Worm (Caenorhabditis elegans) whole organism, L4 larva: ENCODE results near the gene W01C8.1.

ENCODE experiments used
- F10B5.3 ChIP-seq: sonication (generic microtip); optimal IDR thresholded peaks from 2 replicates; lab custom pipeline; 2016; ENCODE audit warnings: mild to moderate bottlenecking, missing genetic modification characterization, missing compliant biosample characterization
- T26A8.4 ChIP-seq: fragments of 200-800 bp; sonication (Bioruptor generic); IDR thresholded peaks from 2 replicates; pipeline ENCODE4 v1.3.6; 2022; ENCODE audit warnings: missing genetic modification characterization, missing compliant biosample characterization
- Y48G9A.11 ChIP-seq: fragments of 200-800 bp; sonication (Bioruptor generic); IDR thresholded peaks from 2 replicates; pipeline ENCODE4 v1.3.6; 2022; ENCODE audit warnings: missing genetic modification reagents, missing genetic modification characterization, missing compliant biosample characterization
- ZK337.2 ChIP-seq: fragments of 200-800 bp; sonication (Bioruptor generic); IDR thresholded peaks from 2 replicates; pipeline ENCODE4 v1.3.6; 2022; ENCODE audit warnings: missing genetic modification reagents, missing genetic modification characterization, missing compliant biosample characterization
- ama-1 ChIP-seq: fragments of 150-350 bp; optimal IDR thresholded peaks from 2 replicates; lab custom pipeline; 2014; ENCODE audit warnings: inconsistent platforms, mixed read lengths
- ceh-44 ChIP-seq: fragments of 200-800 bp; sonication (Bioruptor generic); IDR thresholded peaks from 2 replicates; pipeline ENCODE4 v1.3.6; 2022; ENCODE audit warnings: missing genetic modification reagents, missing genetic modification characterization, missing compliant biosample characterization
- ctbp-1 ChIP-seq: fragments of 200-800 bp; sonication (Bioruptor generic); IDR thresholded peaks from 2 replicates; pipeline ENCODE4 v1.3.6; 2022; ENCODE audit warnings: missing genetic modification reagents, missing genetic modification characterization, missing compliant biosample characterization
- daf-12 ChIP-seq: fragments of 150-350 bp; optimal IDR thresholded peaks from 2 replicates; lab custom pipeline; 2014; ENCODE audit warnings: missing biosample characterization, missing genetic modification reagents, missing genetic modification characterization
- daf-16 ChIP-seq, 3 experiments: sonication (generic microtip); optimal IDR thresholded peaks; 2 replicates each; lab custom pipeline; 2016 to 2017; ENCODE audit warnings: missing genetic modification characterization in 3 of 3, missing genetic modification reagents in 3 of 3, mild to moderate bottlenecking in 2 of 3, missing compliant biosample characterization in 2 of 3, missing biosample characterization in 1 of 3, moderate library complexity in 1 of 3
- dmd-6 ChIP-seq: fragments of 200-800 bp; sonication (Bioruptor generic); IDR thresholded peaks from 2 replicates; pipeline ENCODE4 v1.3.6; 2022; ENCODE audit warnings: missing genetic modification reagents, missing genetic modification characterization, missing compliant biosample characterization
- dmd-9 ChIP-seq: fragments of 200-800 bp; sonication (Bioruptor generic); IDR thresholded peaks from 2 replicates; pipeline ENCODE4 v1.3.6; 2022; ENCODE audit warnings: missing genetic modification reagents, missing genetic modification characterization, missing compliant biosample characterization
- dpl-1 ChIP-seq: fragments of 150-350 bp; optimal IDR thresholded peaks from 2 replicates; lab custom pipeline; 2014; ENCODE audit warnings: missing biosample characterization, missing genetic modification reagents, missing genetic modification characterization
- dve-1 ChIP-seq: sonication (generic microtip); optimal IDR thresholded peaks from 2 replicates; lab custom pipeline; 2017; ENCODE audit warnings: antibody characterized with exemption, mild to moderate bottlenecking, missing genetic modification characterization, missing compliant biosample characterization; ENCODE audit not compliant: insufficient read depth
- fkh-10 ChIP-seq: fragments of 150-350 bp; optimal IDR thresholded peaks from 2 replicates; lab custom pipeline; 2014; ENCODE audit warnings: missing biosample characterization, missing genetic modification reagents, missing genetic modification characterization
- hif-1 ChIP-seq, 2 experiments: sonication (generic microtip); optimal IDR thresholded peaks; 2 replicates each; lab custom pipeline; 2016 to 2017; ENCODE audit warnings: missing compliant biosample characterization in 2 of 2, missing genetic modification characterization in 2 of 2, missing genetic modification reagents in 2 of 2, missing genotype in 2 of 2, mild to moderate bottlenecking in 1 of 2
- hlh-11 ChIP-seq: fragments of 200-800 bp; sonication (Bioruptor generic); optimal IDR thresholded peaks from 2 replicates; lab custom pipeline; 2018; ENCODE audit warnings: mild to moderate bottlenecking, missing genetic modification characterization, missing compliant biosample characterization
- hlh-30 ChIP-seq: sonication (generic microtip); optimal IDR thresholded peaks from 2 replicates; lab custom pipeline; 2017; ENCODE audit warnings: antibody characterized with exemption, mild to moderate bottlenecking, missing genetic modification characterization, missing compliant biosample characterization; ENCODE audit not compliant: insufficient read depth
- hmg-1.1 ChIP-seq: fragments of 200-800 bp; sonication (Bioruptor generic); IDR thresholded peaks from 2 replicates; pipeline ENCODE4 v1.3.6; 2022; ENCODE audit warnings: missing genetic modification reagents, missing genetic modification characterization, missing compliant biosample characterization
- jun-1 ChIP-seq: fragments of 150-350 bp; optimal IDR thresholded peaks from 2 replicates; lab custom pipeline; 2014; ENCODE audit warnings: missing biosample characterization, missing genetic modification reagents, missing genetic modification characterization
- lim-7 ChIP-seq: fragments of 200-800 bp; sonication (Bioruptor generic); IDR thresholded peaks from 2 replicates; pipeline ENCODE4 v1.3.6; 2022; ENCODE audit warnings: missing genetic modification characterization, missing compliant biosample characterization
- lin-15B ChIP-seq: fragments of 150-350 bp; sonication (generic microtip); optimal IDR thresholded peaks from 3 replicates; lab custom pipeline; 2014; ENCODE audit warnings: missing biosample characterization, missing genetic modification characterization
- mdl-1 ChIP-seq, 2 experiments: fragments of 150-350 bp in 1 of 2; sonication (generic microtip) in 1 of 2; optimal IDR thresholded peaks; 2 replicates each; lab custom pipeline; 2014 to 2017; ENCODE audit warnings: missing biosample characterization in 2 of 2, missing genetic modification characterization in 2 of 2
- mes-2 ChIP-seq: sonication (generic microtip); optimal IDR thresholded peaks from 2 replicates; lab custom pipeline; 2016; ENCODE audit warnings: missing genotype, mild to moderate bottlenecking, missing genetic modification characterization, missing compliant biosample characterization; ENCODE audit not compliant: poor library complexity, severe bottlenecking
- nhr-102 ChIP-seq: sonication (generic microtip); optimal IDR thresholded peaks from 2 replicates; lab custom pipeline; 2016; ENCODE audit warnings: mild to moderate bottlenecking, missing genetic modification characterization, moderate library complexity, missing compliant biosample characterization
- nhr-237 ChIP-seq: sonication (generic microtip); optimal IDR thresholded peaks from 2 replicates; lab custom pipeline; 2017; ENCODE audit warnings: missing biosample characterization, missing genetic modification characterization
- nhr-25 ChIP-seq: sonication (generic microtip); optimal IDR thresholded peaks from 2 replicates; lab custom pipeline; 2017; ENCODE audit warnings: missing genetic modification characterization, mild to moderate bottlenecking, missing compliant biosample characterization, antibody characterized with exemption, moderate library complexity, borderline replicate concordance; ENCODE audit not compliant: insufficient read depth
- nhr-28 ChIP-seq: fragments of 150-350 bp; optimal IDR thresholded peaks from 2 replicates; lab custom pipeline; 2014; ENCODE audit warnings: missing biosample characterization, missing genetic modification characterization
- nhr-6 ChIP-seq: fragments of 150-350 bp; optimal IDR thresholded peaks from 2 replicates; lab custom pipeline; 2014; ENCODE audit warnings: missing biosample characterization, missing genetic modification characterization
- nhr-76 ChIP-seq: fragments of 150-350 bp; optimal IDR thresholded peaks from 2 replicates; lab custom pipeline; 2014; ENCODE audit warnings: missing biosample characterization, missing genetic modification characterization
- pha-4 ChIP-seq, 2 experiments: fragments of 150-350 bp in 1 of 2; fragments of 200-800 bp in 1 of 2; sonication (Bioruptor generic) in 1 of 2; IDR thresholded peaks in 1 of 2; optimal IDR thresholded peaks in 1 of 2; 2 replicates each; pipeline versions ENCODE4 v1.3.6 to Lab custom; 2014 to 2022; ENCODE audit warnings: missing genetic modification characterization in 2 of 2, missing genetic modification reagents in 2 of 2, missing biosample characterization in 1 of 2, missing compliant biosample characterization in 1 of 2
- pqm-1 ChIP-seq: sonication (generic microtip); optimal IDR thresholded peaks from 2 replicates; lab custom pipeline; 2017; ENCODE audit warnings: missing biosample characterization, missing genetic modification characterization
- saeg-2 ChIP-seq: fragments of 200-800 bp; sonication (Bioruptor generic); IDR thresholded peaks from 2 replicates; pipeline ENCODE4 v1.3.6; 2022; ENCODE audit warnings: missing genetic modification reagents, missing genetic modification characterization, missing compliant biosample characterization
- sdz-12 ChIP-seq: fragments of 200-800 bp; sonication (Bioruptor generic); optimal IDR thresholded peaks from 2 replicates; lab custom pipeline; 2018; ENCODE audit warnings: mild to moderate bottlenecking, missing genetic modification characterization, missing compliant biosample characterization
- snpc-4 ChIP-seq: fragments of 150-350 bp; optimal IDR thresholded peaks from 2 replicates; lab custom pipeline; 2014; ENCODE audit warnings: missing biosample characterization, missing genetic modification characterization
- spr-3 ChIP-seq: fragments of 200-800 bp; sonication (Bioruptor generic); optimal IDR thresholded peaks from 2 replicates; lab custom pipeline; 2018; ENCODE audit warnings: mild to moderate bottlenecking, missing genetic modification characterization, missing compliant biosample characterization
- unc-62 ChIP-seq, 3 experiments: fragments of 150-350 bp in 1 of 3; sonication (generic microtip); optimal IDR thresholded peaks in 2 of 3; peaks in 1 of 3; 1 replicate in 1 of 3; 2 replicates in 2 of 3; lab custom pipeline; 2014 to 2017; ENCODE audit warnings: missing biosample characterization in 3 of 3, missing genetic modification characterization in 3 of 3, missing genetic modification reagents in 3 of 3, missing genotype in 1 of 3
- zag-1 ChIP-seq: fragments of 150-350 bp; optimal IDR thresholded peaks from 2 replicates; lab custom pipeline; 2014; ENCODE audit warnings: missing biosample characterization, missing genetic modification characterization

The W01C8.1 gene

ce11 chrX:5686065-5686464 is 6.1 kb upstream of the W01C8.1 start, which contains the start of gene set-20 (continued):
- no peak for TF ChIP-seq dpl-1 (GFP tag; lab: Kevin White, UChicago)
- peak; percentile 41 for TF ChIP-seq nhr-6 (tag; lab: Kevin White, UChicago)
- TF ChIP-seq F10B5.3 (tag; lab: Kevin White, UChicago), result peak; percentile 64

- TF ChIP-seq ZK337.2 (GFP tag; lab: Robert Waterston, UW) (no peak), dmd-9 (GFP tag; lab: Robert Waterston, UW) (no peak), nhr-237 (tag; lab: Kevin White, UChicago) (no peak), nhr-76 (tag; lab: Kevin White, UChicago) (no peak), zag-1 (tag; lab: Kevin White, UChicago) (no peak), hlh-30 (tag; lab: Kevin White, UChicago) (no peak), ama-1 (lab: Kevin White, UChicago) (no peak), snpc-4 (tag; lab: Kevin White, UChicago) (no peak), saeg-2 (GFP tag; lab: Robert Waterston, UW) (no peak), daf-12 (tag; lab: Kevin White, UChicago) (no peak), hif-1 (tag; optimal IDR thresholded peaks at IDR 0.05; lab: Kevin White, UChicago) (no peak), dpl-1 (GFP tag; lab: Kevin White, UChicago) (no peak), sdz-12 (GFP tag; lab: Kevin White, UChicago) (no peak), jun-1 (tag; lab: Kevin White, UChicago) (no peak), lim-7 (no peak), Y48G9A.11 (GFP tag; lab: Robert Waterston, UW) (no peak), dve-1 (tag; lab: Kevin White, UChicago) (no peak)
Measured at ce11 chrX:5689077-5689476, 3.1 kb upstream of the W01C8.1 start.

DNA sequence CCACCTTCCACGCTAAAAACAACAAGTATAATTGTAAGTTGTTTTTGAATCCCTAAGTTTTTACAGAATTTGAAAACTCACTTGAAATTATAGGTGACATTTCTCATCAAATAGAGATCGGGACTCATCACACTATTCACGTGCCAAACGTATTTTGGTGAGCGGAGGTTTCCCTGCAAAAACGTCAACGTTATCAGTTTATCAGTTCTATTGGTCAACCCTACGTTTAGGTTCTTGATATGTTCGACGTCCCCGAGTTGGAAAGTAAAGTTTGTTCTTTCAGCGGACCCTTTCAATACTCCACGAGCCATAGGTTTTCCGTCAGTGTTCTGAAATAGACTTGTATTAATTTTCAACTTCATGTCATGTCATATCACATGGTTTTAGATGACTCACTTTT is 3.2 kb downstream of the W01C8.1 start:
- TF ChIP-seq fkh-10 (no peak), nhr-102 (tag; lab: Kevin White, UChicago) (no peak), mes-2 (peak; percentile 11), hmg-1.1 (GFP tag; lab: Robert Waterston, UW) (no peak), hlh-11 (tag; lab: Kevin White, UChicago) (peak; percentile 56), pqm-1 (tag; lab: Kevin White, UChicago) (peak; percentile 17), unc-62 (GFP tag; optimal IDR thresholded peaks at IDR 0.05 in 1 of 2; lab: Kevin White, UChicago) (peak in 1 of 2 experiments; percentile 93), unc-62 (tag; optimal IDR thresholded peaks at IDR 0.05; lab: Kevin White, UChicago) (no peak), ceh-44 (GFP tag; lab: Robert Waterston, UW) (no peak), hlh-30 (tag; lab: Kevin White, UChicago) (peak; percentile 56), mdl-1 (tag; optimal IDR thresholded peaks at IDR 0.05; lab: Kevin White, UChicago) (peak in 1 of 2 experiments; percentile 6), dve-1 (tag; lab: Kevin White, UChicago) (peak; percentile 29), dmd-6 (GFP tag; lab: Robert Waterston, UW) (peak; percentile 41), nhr-28 (peak; percentile 58), pha-4 (GFP tag; IDR thresholded peaks at IDR 0.05; lab: Robert Waterston, UW) (no peak), pha-4 (tag; optimal IDR thresholded peaks at IDR 0.05; lab: Kevin White, UChicago) (no peak), lin-15B (tag; lab: Kevin White, UChicago) (no peak), daf-16 (GFP tag; optimal IDR thresholded peaks at IDR 0.05; lab: Kevin White, UChicago) (no peak), daf-16 (tag; optimal IDR thresholded peaks at IDR 0.05; lab: Kevin White, UChicago) (peak; percentile 33), ctbp-1 (GFP tag; lab: Robert Waterston, UW) (no peak), T26A8.4 (GFP tag; lab: Robert Waterston, UW) (no peak), nhr-25 (tag; lab: Kevin White, UChicago) (no peak), spr-3 (GFP tag; lab: Kevin White, UChicago) (no peak)
